Fruit fly (Drosophila melanogaster): Measurements from ENCODE around the gene CG43694.

DNA sequence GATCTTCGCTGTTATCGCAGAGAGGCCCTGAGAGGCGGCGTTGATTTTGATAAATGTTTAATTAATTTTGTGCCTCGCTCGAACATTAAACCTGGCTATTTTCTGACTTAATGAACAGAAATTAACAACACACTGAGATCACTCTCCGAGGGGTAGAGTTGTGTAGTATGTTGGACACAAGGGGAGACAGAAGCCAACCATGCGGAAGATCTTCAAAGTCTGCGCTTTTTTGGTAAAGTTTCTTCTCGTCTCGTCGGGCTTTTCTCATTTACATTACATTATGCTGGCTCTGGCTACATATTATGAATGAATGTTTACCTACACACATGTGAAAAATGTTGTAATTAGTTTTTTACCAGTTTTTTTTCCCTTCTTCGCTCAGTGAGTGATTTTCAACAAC lies at the start of gene CG43694:
- TF ChIP-seq CG8159 (tag; optimal IDR thresholded peaks at IDR 0.05) = no peak
- no peak for TF ChIP-seq CG10348 (GFP tag; IDR thresholded peaks at IDR 0.05)
- no peak for TF ChIP-seq CG17806 (tag; optimal IDR thresholded peaks at IDR 0.05)
- TF ChIP-seq Pif1A (GFP tag; optimal IDR thresholded peaks at IDR 0.05) = no peak
- TF ChIP-seq CG15710 (tag; optimal IDR thresholded peaks at IDR 0.05) = no peak
